Worm (Caenorhabditis elegans) whole organism, L2 larva: ENCODE measurements around the gene tmem-131.
A peak's percentile ranks its signal among the peaks of the same experiment; 100 is the strongest.

ENCODE experiments used
- C34F6.9 ChIP-seq: fragments of 150-350 bp; optimal IDR thresholded peaks from 2 replicates; lab custom pipeline; 2014; ENCODE audit warnings: missing biosample characterization, missing genetic modification characterization
- Y55F3AM.14 ChIP-seq: fragments of 200-800 bp; sonication (Bioruptor generic); optimal IDR thresholded peaks from 2 replicates; lab custom pipeline; 2018; ENCODE audit warnings: mild to moderate bottlenecking, missing genetic modification characterization, missing compliant biosample characterization
- ZK546.5 ChIP-seq: sonication (generic microtip); optimal IDR thresholded peaks from 2 replicates; lab custom pipeline; 2017; ENCODE audit warnings: missing biosample characterization, missing genetic modification characterization
- alr-1 ChIP-seq: fragments of 150-350 bp; optimal IDR thresholded peaks from 2 replicates; lab custom pipeline; 2014; ENCODE audit warnings: missing biosample characterization, missing genetic modification characterization
- aly-2 ChIP-seq: fragments of 150-350 bp; optimal IDR thresholded peaks from 2 replicates; lab custom pipeline; 2014; ENCODE audit warnings: missing biosample characterization, missing genetic modification characterization
- ama-1 ChIP-seq: fragments of 150-350 bp; optimal IDR thresholded peaks from 2 replicates; lab custom pipeline; 2018; ENCODE audit warnings: inconsistent platforms
- blmp-1 ChIP-seq: sonication (generic microtip); optimal IDR thresholded peaks from 2 replicates; lab custom pipeline; 2017; ENCODE audit warnings: missing genetic modification characterization, mild to moderate bottlenecking, missing compliant biosample characterization, antibody characterized with exemption, moderate library complexity; ENCODE audit not compliant: insufficient read depth
- dmd-4 ChIP-seq: sonication (generic microtip); optimal IDR thresholded peaks from 2 replicates; lab custom pipeline; 2017; ENCODE audit warnings: missing biosample characterization, missing genetic modification characterization
- egl-27 ChIP-seq: sonication (generic microtip); optimal IDR thresholded peaks from 3 replicates; lab custom pipeline; 2017; ENCODE audit warnings: missing biosample characterization, missing genetic modification reagents, missing genetic modification characterization
- elt-1 ChIP-seq: fragments of 150-350 bp; optimal IDR thresholded peaks from 2 replicates; lab custom pipeline; 2014; ENCODE audit warnings: missing biosample characterization, missing genetic modification characterization
- elt-3 ChIP-seq: sonication (generic microtip); optimal IDR thresholded peaks from 2 replicates; lab custom pipeline; 2017; ENCODE audit warnings: missing biosample characterization, missing genetic modification characterization
- fos-1 ChIP-seq: fragments of 150-350 bp; optimal IDR thresholded peaks from 2 replicates; lab custom pipeline; 2014; ENCODE audit warnings: missing biosample characterization, missing genetic modification characterization
- lin-11 ChIP-seq: fragments of 150-350 bp; sonication (generic microtip); optimal IDR thresholded peaks from 2 replicates; lab custom pipeline; 2014; ENCODE audit warnings: missing biosample characterization, missing genetic modification characterization, inconsistent platforms, mixed read lengths
- lin-13 ChIP-seq: fragments of 150-350 bp; optimal IDR thresholded peaks from 2 replicates; lab custom pipeline; 2014; ENCODE audit warnings: missing biosample characterization, missing genetic modification reagents, missing genetic modification characterization
- lsy-2 ChIP-seq, 2 experiments: fragments of 150-350 bp in 1 of 2; sonication (generic microtip) in 1 of 2; optimal IDR thresholded peaks; 2 replicates each; lab custom pipeline; 2014 to 2017; ENCODE audit warnings: missing biosample characterization in 2 of 2, missing genetic modification characterization in 2 of 2
- mab-5 ChIP-seq: fragments of 150-350 bp; optimal IDR thresholded peaks from 2 replicates; lab custom pipeline; 2014; ENCODE audit warnings: missing biosample characterization, missing genetic modification characterization
- mbf-1 ChIP-seq: sonication (generic microtip); optimal IDR thresholded peaks from 2 replicates; lab custom pipeline; 2017; ENCODE audit warnings: missing biosample characterization, missing genetic modification characterization
- mdl-1 ChIP-seq, 2 experiments: fragments of 150-350 bp in 1 of 2; sonication (generic microtip) in 1 of 2; optimal IDR thresholded peaks; 2 replicates each; lab custom pipeline; 2017; ENCODE audit warnings: missing biosample characterization in 2 of 2, missing genetic modification characterization in 2 of 2
- nhr-10 ChIP-seq: sonication (generic microtip); optimal IDR thresholded peaks from 2 replicates; lab custom pipeline; 2017; ENCODE audit warnings: missing biosample characterization, missing genetic modification characterization
- nhr-129 ChIP-seq: fragments of 150-350 bp; optimal IDR thresholded peaks from 2 replicates; lab custom pipeline; 2014; ENCODE audit warnings: missing biosample characterization, missing genetic modification characterization
- nhr-21 ChIP-seq: fragments of 150-350 bp; optimal IDR thresholded peaks from 2 replicates; lab custom pipeline; 2014; ENCODE audit warnings: missing biosample characterization, missing genetic modification characterization
- nhr-23 ChIP-seq: fragments of 150-350 bp; optimal IDR thresholded peaks from 2 replicates; lab custom pipeline; 2014; ENCODE audit warnings: missing biosample characterization, missing genetic modification reagents, missing genetic modification characterization
- nhr-237 ChIP-seq: fragments of 150-350 bp; optimal IDR thresholded peaks from 2 replicates; lab custom pipeline; 2014; ENCODE audit warnings: missing biosample characterization, missing genetic modification characterization
- nhr-25 ChIP-seq: fragments of 150-350 bp; sonication (generic microtip); optimal IDR thresholded peaks from 3 replicates; lab custom pipeline; 2014; ENCODE audit warnings: missing biosample characterization, missing genetic modification characterization
- nhr-6 ChIP-seq: fragments of 150-350 bp; optimal IDR thresholded peaks from 2 replicates; lab custom pipeline; 2014; ENCODE audit warnings: missing biosample characterization, missing genetic modification characterization
- nhr-77 ChIP-seq: fragments of 150-350 bp; optimal IDR thresholded peaks from 2 replicates; lab custom pipeline; 2014; ENCODE audit warnings: missing biosample characterization, missing genetic modification characterization
- peb-1 ChIP-seq: fragments of 150-350 bp; optimal IDR thresholded peaks from 2 replicates; lab custom pipeline; 2014; ENCODE audit warnings: missing biosample characterization, missing genetic modification characterization
- skn-1 ChIP-seq: sonication (generic microtip); optimal IDR thresholded peaks from 2 replicates; lab custom pipeline; 2017; ENCODE audit warnings: missing biosample characterization, missing genetic modification characterization
- sma-3 ChIP-seq: sonication (generic microtip); optimal IDR thresholded peaks from 2 replicates; lab custom pipeline; 2016; ENCODE audit warnings: missing genetic modification reagents, missing genetic modification characterization, missing compliant biosample characterization
- sma-9 ChIP-seq, 2 experiments: fragments of 150-350 bp in 1 of 2; sonication (generic microtip) in 1 of 2; optimal IDR thresholded peaks; 2 replicates each; lab custom pipeline; 2014 to 2016; ENCODE audit warnings: missing genetic modification characterization in 2 of 2, mild to moderate bottlenecking in 1 of 2, missing biosample characterization in 1 of 2, missing compliant biosample characterization in 1 of 2, missing genetic modification reagents in 1 of 2, moderate library complexity in 1 of 2
- snpc-4 ChIP-seq: fragments of 150-350 bp; optimal IDR thresholded peaks from 2 replicates; lab custom pipeline; 2014; ENCODE audit warnings: missing biosample characterization, missing genetic modification characterization
- unc-39 ChIP-seq: fragments of 150-350 bp; optimal IDR thresholded peaks from 2 replicates; lab custom pipeline; 2014; ENCODE audit warnings: missing biosample characterization, missing genetic modification characterization
- unc-55 ChIP-seq: fragments of 150-350 bp; sonication (generic microtip); optimal IDR thresholded peaks from 3 replicates; lab custom pipeline; 2014; ENCODE audit warnings: missing biosample characterization, missing genetic modification reagents, missing genetic modification characterization
- ztf-1 ChIP-seq: fragments of 200-800 bp; sonication (Bioruptor generic); conservative IDR thresholded peaks from 2 replicates; pipeline ENCODE4 v1.3.6; 2022; ENCODE audit warnings: missing genetic modification characterization, missing compliant biosample characterization
- ztf-11 ChIP-seq: sonication (generic microtip); optimal IDR thresholded peaks from 2 replicates; lab custom pipeline; 2017; ENCODE audit warnings: missing biosample characterization, missing genetic modification characterization
- ztf-4 ChIP-seq: fragments of 150-350 bp; optimal IDR thresholded peaks from 2 replicates; lab custom pipeline; 2014; ENCODE audit warnings: missing biosample characterization, missing genetic modification characterization

The tmem-131 gene

ce11 chrIII:5012460-5012859 is 14.5 kb upstream of the tmem-131 start:
- TF ChIP-seq mab-5, result no peak
- no peak for TF ChIP-seq ztf-1 (GFP tag; lab: Robert Waterston, UW)
- no peak for TF ChIP-seq skn-1
- TF ChIP-seq C34F6.9 (tag; lab: Kevin White, UChicago), result no peak
- no peak for TF ChIP-seq nhr-129 (tag; lab: Kevin White, UChicago)
- no peak for TF ChIP-seq nhr-6 (tag; lab: Kevin White, UChicago)
- TF ChIP-seq mbf-1 (tag; lab: Kevin White, UChicago), result no peak
- TF ChIP-seq aly-2 (tag; lab: Kevin White, UChicago), result no peak
- TF ChIP-seq nhr-237 (tag; lab: Kevin White, UChicago), result no peak
- TF ChIP-seq nhr-10 (tag; lab: Kevin White, UChicago), result no peak
- no peak for TF ChIP-seq Y55F3AM.14
- TF ChIP-seq ZK546.5, result no peak
- TF ChIP-seq dmd-4 (tag; lab: Kevin White, UChicago), result no peak
- TF ChIP-seq nhr-25 (tag; lab: Kevin White, UChicago), result no peak
- no peak for TF ChIP-seq nhr-77 (tag; lab: Kevin White, UChicago)
- TF ChIP-seq unc-55, result no peak

DNA sequence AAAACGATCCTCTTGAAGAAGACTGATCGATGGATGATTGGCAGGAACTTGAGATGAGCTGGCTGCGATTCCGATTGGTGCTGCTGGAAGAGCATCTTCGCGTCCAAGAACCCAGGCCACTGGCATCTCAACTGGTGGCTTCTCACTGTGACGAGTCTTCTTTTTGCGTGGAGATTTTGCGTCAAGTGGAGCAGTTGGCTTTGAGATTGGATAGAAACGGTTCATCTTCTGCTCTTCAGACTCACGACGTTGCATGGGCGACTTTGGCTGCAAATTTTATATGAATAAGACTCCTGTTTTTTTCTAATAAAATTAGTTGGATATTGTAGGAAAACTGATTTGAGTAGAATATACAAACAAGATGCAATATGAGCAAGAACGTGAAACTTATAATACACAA is 12.8 kb upstream of the tmem-131 start:
- TF ChIP-seq ztf-4 (no peak), dmd-4 (tag; lab: Kevin White, UChicago) (no peak), unc-39 (no peak), ama-1 (no peak), alr-1 (no peak), snpc-4 (tag; lab: Kevin White, UChicago) (no peak), peb-1 (tag; lab: Kevin White, UChicago) (no peak), nhr-237 (tag; lab: Kevin White, UChicago) (no peak), sma-9 (GFP tag; optimal IDR thresholded peaks at IDR 0.05; lab: Kevin White, UChicago) (no peak), sma-9 (tag; optimal IDR thresholded peaks at IDR 0.05; lab: Kevin White, UChicago) (no peak), nhr-23 (tag; lab: Kevin White, UChicago) (no peak), nhr-21 (tag; lab: Kevin White, UChicago) (no peak), egl-27 (tag; lab: Kevin White, UChicago) (no peak)
- TF ChIP-seq, all 48 proteins: peak for 0

DNA sequence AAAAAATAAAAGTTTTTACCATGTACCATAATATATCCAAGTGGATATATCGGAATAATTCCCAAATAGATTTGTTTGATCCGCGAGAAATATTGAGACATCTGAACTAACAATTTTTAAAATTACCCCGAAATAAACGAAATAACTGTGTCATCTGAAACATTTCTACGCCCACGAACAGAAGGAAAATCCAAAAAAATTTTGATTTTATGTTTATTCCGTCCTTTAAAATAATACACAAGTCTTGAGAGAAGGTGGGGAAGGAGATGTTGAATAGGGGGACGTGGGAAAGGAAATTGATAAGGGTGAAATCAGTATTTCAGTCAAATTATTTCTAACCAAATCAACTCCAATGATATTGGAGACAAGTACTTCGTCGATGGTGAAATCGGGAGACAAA is 10.8 kb upstream of the tmem-131 start, which contains the start of gene R144.11:
TSS of gene R144.11 (minus strand) at position 101 of the 400 bp plus-strand sequence.
- peak; percentile 2 for TF ChIP-seq aly-2 (tag; lab: Kevin White, UChicago)
- no peak for TF ChIP-seq mdl-1 (tag; optimal IDR thresholded peaks at IDR 0.05; lab: Kevin White, UChicago)
- TF ChIP-seq, all 48 proteins: peak for 1

DNA sequence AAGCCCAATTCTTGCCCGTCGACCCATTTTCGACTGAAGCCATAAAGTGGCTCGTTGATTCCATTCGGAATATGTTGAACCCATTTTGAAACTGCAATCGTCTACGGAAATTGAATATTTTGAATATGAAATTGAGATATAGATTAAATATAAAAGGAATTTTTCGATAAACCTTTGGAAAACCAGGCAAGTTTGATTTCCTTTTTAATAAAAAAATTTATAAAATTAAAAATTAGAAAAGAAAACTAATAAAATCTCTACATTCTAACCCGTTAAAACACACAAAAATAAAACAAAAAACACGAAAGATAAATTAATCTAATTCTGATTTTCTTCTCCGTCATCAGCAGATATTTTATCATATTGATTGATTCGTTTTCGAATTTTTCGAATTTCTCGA is 8.9 kb upstream of the tmem-131 start, which contains the start of gene R144.12:
TSS of gene R144.12 (minus strand) at position 101 of the 400 bp plus-strand sequence.
- no peak for TF ChIP-seq ztf-11
- no peak for TF ChIP-seq nhr-129 (tag; lab: Kevin White, UChicago)
- no peak for TF ChIP-seq nhr-237 (tag; lab: Kevin White, UChicago)
- TF ChIP-seq sma-3 (GFP tag; lab: Kevin White, UChicago), result no peak
- TF ChIP-seq nhr-25 (tag; lab: Kevin White, UChicago), result no peak
- no peak for TF ChIP-seq fos-1 (tag; lab: Kevin White, UChicago)
- TF ChIP-seq egl-27 (tag; lab: Kevin White, UChicago), result no peak
- TF ChIP-seq nhr-6 (tag; lab: Kevin White, UChicago), result no peak
- no peak for TF ChIP-seq mdl-1 (tag; optimal IDR thresholded peaks at IDR 0.05; lab: Kevin White, UChicago)
- no peak for TF ChIP-seq ztf-1 (GFP tag; lab: Robert Waterston, UW)
- TF ChIP-seq blmp-1 (tag; lab: Kevin White, UChicago), result no peak
- no peak for TF ChIP-seq snpc-4 (tag; lab: Kevin White, UChicago)

- TF ChIP-seq nhr-23 (tag; lab: Kevin White, UChicago) (no peak), blmp-1 (tag; lab: Kevin White, UChicago) (no peak), aly-2 (tag; lab: Kevin White, UChicago) (no peak), peb-1 (tag; lab: Kevin White, UChicago) (no peak), nhr-77 (tag; lab: Kevin White, UChicago) (no peak), lin-11 (tag; lab: Kevin White, UChicago) (no peak), mbf-1 (tag; lab: Kevin White, UChicago) (no peak), fos-1 (tag; lab: Kevin White, UChicago) (no peak), mdl-1 (tag; optimal IDR thresholded peaks at IDR 0.05; lab: Kevin White, UChicago) (no peak), elt-1 (no peak), lin-13 (GFP tag; lab: Kevin White, UChicago) (no peak), elt-3 (tag; lab: Kevin White, UChicago) (no peak), lsy-2 (tag; optimal IDR thresholded peaks at IDR 0.05; lab: Kevin White, UChicago) (no peak), nhr-10 (tag; lab: Kevin White, UChicago) (no peak), nhr-6 (tag; lab: Kevin White, UChicago) (no peak)
Observed at ce11 chrIII:5004621-5005020, 6.7 kb upstream of the tmem-131 start, which contains the start of gene R144.6. Gene R144.6, minus strand, starts transcription at chrIII:5004721.
